Fruit fly (Drosophila melanogaster) whole organism, wandering third instar larva: Measurements from ENCODE around the gene CG14221.

Experiments
- Abd-B ChIP-seq: fragments of >200 bp; optimal IDR thresholded peaks from 2 replicates; lab custom pipeline; 2017; ENCODE audit warnings: missing biosample characterization, missing genetic modification characterization
- CrebA ChIP-seq: fragments of 200-800 bp; sonication (Bioruptor generic); optimal IDR thresholded peaks from 2 replicates; lab custom pipeline; 2016; ENCODE audit warnings: missing biosample characterization, mild to moderate bottlenecking, missing genetic modification characterization, borderline replicate concordance
- dsf ChIP-seq: sonication (Bioruptor generic); optimal IDR thresholded peaks from 2 replicates; lab custom pipeline; 2016; ENCODE audit warnings: missing biosample characterization, missing genetic modification characterization, borderline replicate concordance
- h ChIP-seq: fragments of 200-800 bp; sonication (Bioruptor generic); optimal IDR thresholded peaks from 3 replicates; lab custom pipeline; 2016; ENCODE audit warnings: missing biosample characterization, mild to moderate bottlenecking, missing genetic modification characterization

dm6 chrX:19598503-19598902, 22.5 kb downstream of the CG14221 start:
- TF ChIP-seq Abd-B (no peak), CrebA (GFP tag; lab: Kevin White, UChicago) (no peak), dsf (GFP tag; lab: Kevin White, UChicago) (no peak), h (GFP tag; lab: Kevin White, UChicago) (no peak)
